Worm (Caenorhabditis elegans) whole organism, L1 larva: Measurements from ENCODE around the gene F48G7.9.

ENCODE experiments used
- C16A3.4 ChIP-seq: fragments of 150-350 bp; optimal IDR thresholded peaks from 2 replicates; lab custom pipeline; 2014; ENCODE audit warnings: missing biosample characterization, missing genetic modification characterization
- aly-2 ChIP-seq: fragments of 150-350 bp; optimal IDR thresholded peaks from 2 replicates; lab custom pipeline; 2014; ENCODE audit warnings: missing biosample characterization, missing genetic modification characterization
- ama-1 ChIP-seq: fragments of 150-350 bp; optimal IDR thresholded peaks from 2 replicates; lab custom pipeline; 2014
- blmp-1 ChIP-seq: fragments of 150-350 bp; optimal IDR thresholded peaks from 2 replicates; lab custom pipeline; 2014; ENCODE audit warnings: missing biosample characterization, missing genetic modification characterization
- ceh-8 ChIP-seq: fragments of 200-800 bp; sonication (Bioruptor generic); optimal IDR thresholded peaks from 2 replicates; lab custom pipeline; 2018; ENCODE audit warnings: mild to moderate bottlenecking, missing genetic modification characterization, moderate library complexity, missing compliant biosample characterization
- ces-1 ChIP-seq: fragments of 150-350 bp; optimal IDR thresholded peaks from 2 replicates; lab custom pipeline; 2014; ENCODE audit warnings: missing biosample characterization, missing genetic modification reagents, missing genetic modification characterization
- dpl-1 ChIP-seq, 3 experiments: fragments of 150-350 bp in 2 of 3; sonication (generic microtip) in 1 of 3; optimal IDR thresholded peaks; 2 replicates each; lab custom pipeline; 2014 to 2017; ENCODE audit warnings: missing biosample characterization in 3 of 3, missing genetic modification characterization in 3 of 3, missing genetic modification reagents in 3 of 3
- efl-1 ChIP-seq, 4 experiments: fragments of 150-350 bp; optimal IDR thresholded peaks in 3 of 4; peaks in 1 of 4; 1 replicate in 1 of 4; 2 replicates in 3 of 4; lab custom pipeline; 2014; ENCODE audit warnings: missing biosample characterization in 2 of 4, missing genetic modification characterization in 2 of 4, missing genetic modification reagents in 2 of 4
- egl-13 ChIP-seq: sonication (generic microtip); optimal IDR thresholded peaks from 2 replicates; lab custom pipeline; 2016; ENCODE audit warnings: missing genotype, missing genetic modification reagents, missing genetic modification characterization, missing compliant biosample characterization
- egl-27 ChIP-seq, 2 experiments: fragments of 150-350 bp in 1 of 2; sonication (generic microtip); optimal IDR thresholded peaks; 3 replicates each; lab custom pipeline; 2017 to 2018; ENCODE audit warnings: missing biosample characterization in 2 of 2, missing genetic modification characterization in 2 of 2, missing genetic modification reagents in 2 of 2
- elt-3 ChIP-seq, 6 experiments: fragments of 150-350 bp in 1 of 6; sonication (generic microtip); optimal IDR thresholded peaks; 2 replicates each; lab custom pipeline; 2017 to 2018; ENCODE audit warnings: missing biosample characterization in 6 of 6, missing genetic modification characterization in 6 of 6, inconsistent platforms in 1 of 6
- hlh-4 ChIP-seq: sonication (generic microtip); optimal IDR thresholded peaks from 2 replicates; lab custom pipeline; 2016; ENCODE audit warnings: mild to moderate bottlenecking, missing genetic modification characterization, missing compliant biosample characterization
- hpl-2 ChIP-seq: fragments of 150-350 bp; optimal IDR thresholded peaks from 2 replicates; lab custom pipeline; 2014; ENCODE audit warnings: missing biosample characterization, missing genetic modification reagents, missing genetic modification characterization
- jun-1 ChIP-seq: fragments of 150-350 bp; optimal IDR thresholded peaks from 2 replicates; lab custom pipeline; 2014; ENCODE audit warnings: missing biosample characterization, missing genetic modification reagents, missing genetic modification characterization
- lin-14 ChIP-seq: fragments of 200-800 bp; sonication (Bioruptor generic); optimal IDR thresholded peaks from 2 replicates; lab custom pipeline; 2018; ENCODE audit warnings: mild to moderate bottlenecking, missing genetic modification characterization, moderate library complexity, missing compliant biosample characterization
- lin-15B ChIP-seq: fragments of 150-350 bp; sonication (generic microtip); optimal IDR thresholded peaks from 3 replicates; lab custom pipeline; 2014; ENCODE audit warnings: missing biosample characterization, missing genetic modification characterization
- lin-35 ChIP-seq, 2 experiments: fragments of 150-350 bp; optimal IDR thresholded peaks; 2 replicates each; lab custom pipeline; 2014; ENCODE audit warnings: missing biosample characterization in 2 of 2, missing genetic modification characterization in 2 of 2, missing genetic modification reagents in 2 of 2
- lir-3 ChIP-seq: sonication (generic microtip); optimal IDR thresholded peaks from 2 replicates; lab custom pipeline; 2016; ENCODE audit warnings: mild to moderate bottlenecking, missing genetic modification characterization, moderate library complexity, missing compliant biosample characterization; ENCODE audit not compliant: poor library complexity
- lsy-2 ChIP-seq, 2 experiments: fragments of 150-350 bp; optimal IDR thresholded peaks; 2 replicates each; lab custom pipeline; 2014; ENCODE audit warnings: missing biosample characterization in 2 of 2, missing genetic modification characterization in 2 of 2
- mab-9 ChIP-seq: fragments of 200-800 bp; sonication (Bioruptor generic); IDR thresholded peaks from 2 replicates; pipeline ENCODE4 v1.3.6; 2022; ENCODE audit warnings: missing genetic modification reagents, missing genetic modification characterization, missing compliant biosample characterization
- mdl-1 ChIP-seq, 2 experiments: fragments of 150-350 bp; optimal IDR thresholded peaks; 2 replicates each; lab custom pipeline; 2014 to 2017; ENCODE audit warnings: missing biosample characterization in 2 of 2, missing genetic modification characterization in 2 of 2, inconsistent platforms in 1 of 2
- mep-1 ChIP-seq: fragments of 150-350 bp; optimal IDR thresholded peaks from 2 replicates; lab custom pipeline; 2014; ENCODE audit warnings: missing biosample characterization, missing genetic modification characterization
- nhr-19 ChIP-seq: fragments of 200-800 bp; sonication (Bioruptor generic); conservative IDR thresholded peaks from 2 replicates; pipeline ENCODE4 v1.3.6; 2022; ENCODE audit warnings: missing genetic modification characterization, missing compliant biosample characterization
- nhr-20 ChIP-seq: sonication (generic microtip); optimal IDR thresholded peaks from 2 replicates; lab custom pipeline; 2016; ENCODE audit warnings: mild to moderate bottlenecking, missing genetic modification characterization, missing compliant biosample characterization
- nhr-237 ChIP-seq: fragments of 150-350 bp; optimal IDR thresholded peaks from 2 replicates; lab custom pipeline; 2014; ENCODE audit warnings: missing biosample characterization, missing genetic modification characterization
- nhr-77 ChIP-seq: fragments of 150-350 bp; optimal IDR thresholded peaks from 2 replicates; lab custom pipeline; 2014; ENCODE audit warnings: missing biosample characterization, missing genetic modification characterization
- nhr-84 ChIP-seq: sonication (generic microtip); optimal IDR thresholded peaks from 2 replicates; lab custom pipeline; 2017; ENCODE audit warnings: missing biosample characterization, missing genetic modification characterization
- nhr-85 ChIP-seq: sonication (generic microtip); peaks from one replicate; lab custom pipeline; 2016; ENCODE audit warnings: missing genetic modification characterization, inconsistent platforms, missing compliant biosample characterization
- nhr-90 ChIP-seq: sonication (generic microtip); optimal IDR thresholded peaks from 2 replicates; lab custom pipeline; 2016; ENCODE audit warnings: mild to moderate bottlenecking, missing genetic modification characterization, missing compliant biosample characterization; ENCODE audit not compliant: poor library complexity
- pax-3 ChIP-seq: fragments of 200-800 bp; sonication (Bioruptor generic); optimal IDR thresholded peaks from 2 replicates; lab custom pipeline; 2018; ENCODE audit warnings: mild to moderate bottlenecking, missing genetic modification characterization, moderate library complexity, missing compliant biosample characterization
- rnt-1 ChIP-seq: sonication (generic microtip); optimal IDR thresholded peaks from 2 replicates; lab custom pipeline; 2016; ENCODE audit warnings: mild to moderate bottlenecking, missing genetic modification characterization, moderate library complexity, missing compliant biosample characterization
- skn-1 ChIP-seq: fragments of 150-350 bp; optimal IDR thresholded peaks from 2 replicates; lab custom pipeline; 2014; ENCODE audit warnings: missing biosample characterization, missing genetic modification characterization
- snu-23 ChIP-seq: sonication (generic microtip); optimal IDR thresholded peaks from 2 replicates; lab custom pipeline; 2016; ENCODE audit warnings: missing genetic modification characterization, missing compliant biosample characterization
- swsn-7 ChIP-seq: sonication (generic microtip); optimal IDR thresholded peaks from 2 replicates; lab custom pipeline; 2016; ENCODE audit warnings: missing genetic modification characterization, missing compliant biosample characterization
- tlp-1 ChIP-seq: fragments of 150-350 bp; optimal IDR thresholded peaks from 2 replicates; lab custom pipeline; 2014; ENCODE audit warnings: missing biosample characterization, missing genetic modification characterization
- unc-130 ChIP-seq: fragments of 150-350 bp; optimal IDR thresholded peaks from 2 replicates; lab custom pipeline; 2017; ENCODE audit warnings: missing biosample characterization, missing genetic modification characterization, inconsistent platforms
- unc-98 ChIP-seq: fragments of 200-800 bp; sonication (Bioruptor generic); IDR thresholded peaks from 2 replicates; pipeline ENCODE4 v1.3.6; 2022; ENCODE audit warnings: missing genetic modification characterization, missing compliant biosample characterization
- vab-15 ChIP-seq: sonication (generic microtip); optimal IDR thresholded peaks from 2 replicates; lab custom pipeline; 2017; ENCODE audit warnings: missing genotype, mild to moderate bottlenecking, missing genetic modification characterization, missing compliant biosample characterization
- ztf-4 ChIP-seq: fragments of 150-350 bp; optimal IDR thresholded peaks from 2 replicates; lab custom pipeline; 2014; ENCODE audit warnings: missing biosample characterization, missing genetic modification characterization

F48G7.9 gene

ce11 chrV:610217-610616 is 18.2 kb downstream of the F48G7.9 start, which contains the start of gene nhr-90:
Gene nhr-90, plus strand, starts transcription at chrV:610512.
- peak; percentile 72 for TF ChIP-seq nhr-85 (tag; lab: Kevin White, UChicago)
- no peak for TF ChIP-seq nhr-19 (GFP tag; lab: Robert Waterston, UW)
- TF ChIP-seq efl-1 (optimal IDR thresholded peaks at IDR 0.05; lab: Kevin White, UChicago), result no peak
- TF ChIP-seq efl-1 (GFP tag; optimal IDR thresholded peaks at IDR 0.05 in 1 of 2; lab: Kevin White, UChicago), result peak in 1 of 2 experiments; percentile 46
- TF ChIP-seq C16A3.4 (tag; lab: Kevin White, UChicago), result peak; percentile 5
- TF ChIP-seq lin-35 (GFP tag; optimal IDR thresholded peaks at IDR 0.05; lab: Kevin White, UChicago), result peak in 1 of 2 experiments; percentile 46
- TF ChIP-seq skn-1 (tag; lab: Kevin White, UChicago), result peak; percentile 18
- peak; percentile 0 for TF ChIP-seq blmp-1 (tag; lab: Kevin White, UChicago)
- no peak for TF ChIP-seq ceh-8
- TF ChIP-seq nhr-20, result peak; percentile 55

- TF ChIP-seq nhr-90, result no peak
- TF ChIP-seq vab-15 (tag; lab: Kevin White, UChicago), result no peak
- no peak for TF ChIP-seq lin-35 (GFP tag; optimal IDR thresholded peaks at IDR 0.05; lab: Kevin White, UChicago)
- TF ChIP-seq rnt-1 (tag; lab: Kevin White, UChicago), result no peak
- TF ChIP-seq snu-23 (GFP tag; lab: Kevin White, UChicago), result no peak
- no peak for TF ChIP-seq unc-98 (GFP tag; lab: Robert Waterston, UW)
- no peak for TF ChIP-seq pax-3 (tag; lab: Kevin White, UChicago)
- TF ChIP-seq mep-1 (tag; lab: Kevin White, UChicago), result no peak
- no peak for TF ChIP-seq nhr-77 (tag; lab: Kevin White, UChicago)
- no peak for TF ChIP-seq ama-1
- no peak for TF ChIP-seq lin-15B (tag; lab: Kevin White, UChicago)
- no peak for TF ChIP-seq skn-1 (tag; lab: Kevin White, UChicago)
- no peak for TF ChIP-seq hlh-4 (tag; lab: Kevin White, UChicago)
- no peak for TF ChIP-seq mdl-1 (tag; optimal IDR thresholded peaks at IDR 0.05; lab: Kevin White, UChicago)
- no peak for TF ChIP-seq egl-13 (tag; lab: Kevin White, UChicago)
- TF ChIP-seq ces-1 (GFP tag; lab: Kevin White, UChicago), result no peak
- TF ChIP-seq nhr-237 (tag; lab: Kevin White, UChicago), result no peak
These were observed 18.8 kb downstream of the F48G7.9 start, which contains the start of gene srlf-36 for ce11 chrV:609671-610070. Gene srlf-36, minus strand, starts transcription at chrV:609771.

ce11 chrV:608844-609243 is 19.6 kb downstream of the F48G7.9 start, which contains the start of gene srw-109:
Gene srw-109, minus strand, starts transcription at chrV:608944.
- TF ChIP-seq dpl-1 (GFP tag; optimal IDR thresholded peaks at IDR 0.05; lab: Kevin White, UChicago) (no peak), egl-27 (tag; optimal IDR thresholded peaks at IDR 0.05; lab: Kevin White, UChicago) (no peak), nhr-20 (no peak), elt-3 (tag; optimal IDR thresholded peaks at IDR 0.05; lab: Kevin White, UChicago) (no peak), nhr-85 (tag; lab: Kevin White, UChicago) (no peak), swsn-7 (no peak), hlh-4 (tag; lab: Kevin White, UChicago) (no peak), lin-14 (GFP tag; lab: Kevin White, UChicago) (no peak)

ce11 chrV:604105-604504 is 24.3 kb downstream of the F48G7.9 start, which contains the start of gene srlf-37:
Gene srlf-37, minus strand, starts transcription at chrV:604205.
- TF ChIP-seq nhr-19 (GFP tag; lab: Robert Waterston, UW) (no peak), elt-3 (tag; optimal IDR thresholded peaks at IDR 0.05; lab: Kevin White, UChicago) (no peak), nhr-84 (tag; lab: Kevin White, UChicago) (no peak), unc-130 (tag; lab: Kevin White, UChicago) (no peak), ztf-4 (tag; lab: Kevin White, UChicago) (no peak), aly-2 (tag; lab: Kevin White, UChicago) (no peak), nhr-90 (no peak), jun-1 (tag; lab: Kevin White, UChicago) (no peak), tlp-1 (tag; lab: Kevin White, UChicago) (no peak), hpl-2 (GFP tag; lab: Kevin White, UChicago) (no peak), mep-1 (tag; lab: Kevin White, UChicago) (no peak), lir-3 (no peak), mab-9 (GFP tag; lab: Robert Waterston, UW) (no peak), lsy-2 (tag; optimal IDR thresholded peaks at IDR 0.05; lab: Kevin White, UChicago) (no peak)
- TF ChIP-seq, all 84 proteins: peak for 0
